Worm (Caenorhabditis elegans): ENCODE measurements around the gene C27B7.7.

C27B7.7 gene

DNA sequence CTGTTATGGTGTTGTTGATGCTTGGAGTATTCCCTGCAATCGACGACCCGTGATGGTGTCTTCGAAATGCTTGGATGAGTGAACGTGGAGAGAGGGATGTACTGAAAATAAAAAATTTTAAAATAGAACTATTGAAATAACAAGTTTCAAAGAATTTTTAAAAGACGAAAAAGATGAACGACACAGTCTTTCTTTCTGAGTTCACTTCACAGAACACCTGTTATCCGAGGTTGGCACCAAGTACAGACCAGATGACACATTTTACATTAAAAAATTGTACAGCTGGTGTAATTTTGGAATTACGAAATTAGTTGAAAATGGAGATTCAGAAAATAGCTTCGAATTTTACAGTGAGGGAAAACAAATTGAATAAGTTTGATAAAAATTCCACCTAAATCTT, 11.9 kb downstream of the C27B7.7 start, which contains the start of gene rap-1:
TSS of gene rap-1 (minus strand) at position 101 of the 400 bp plus-strand sequence.
- TF ChIP-seq med-1 (GFP tag; optimal IDR thresholded peaks at IDR 0.05; ENCODE audit: insufficient read depth) (no peak), klf-2 (GFP tag; conservative IDR thresholded peaks at IDR 0.05) (no peak), ztf-29 (GFP tag; IDR thresholded peaks at IDR 0.05) (no peak), flt-1 (GFP tag; IDR thresholded peaks at IDR 0.05) (no peak), T22C8.4 (GFP tag; IDR thresholded peaks at IDR 0.05) (no peak), ref-1 (GFP tag; conservative IDR thresholded peaks at IDR 0.05) (no peak), tab-1 (GFP tag; IDR thresholded peaks at IDR 0.05) (no peak), cog-1 (tag; optimal IDR thresholded peaks at IDR 0.05) (no peak), ztf-23 (GFP tag; IDR thresholded peaks at IDR 0.05) (no peak)

DNA sequence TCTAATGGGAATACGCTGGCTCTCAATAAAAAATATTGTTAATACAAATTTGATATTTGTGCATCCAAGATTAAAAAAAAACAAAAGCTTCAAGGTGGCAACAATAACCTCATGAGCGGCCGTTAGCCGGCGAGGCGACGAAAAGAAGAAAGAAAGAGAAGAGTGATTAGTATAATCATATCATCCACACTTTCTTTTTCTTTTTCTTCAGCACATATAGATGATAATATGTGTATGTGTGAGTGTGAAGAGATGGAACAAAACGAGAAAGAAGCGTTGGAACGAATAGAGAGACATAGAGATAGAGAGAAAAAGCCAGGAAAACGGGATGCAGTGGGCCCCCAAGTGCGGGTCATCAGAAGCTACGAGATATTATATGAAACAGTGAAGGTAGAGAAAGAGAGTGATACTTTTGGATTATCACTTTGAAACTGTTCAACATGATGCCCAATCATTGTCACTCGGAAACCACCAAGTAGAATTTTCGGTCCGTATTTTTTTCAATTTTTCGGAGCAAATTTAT, 13.5 kb downstream of the C27B7.7 start:
- TF ChIP-seq T22C8.4 (GFP tag; IDR thresholded peaks at IDR 0.05) (no peak), ztf-29 (GFP tag; IDR thresholded peaks at IDR 0.05) (no peak), ztf-23 (GFP tag; IDR thresholded peaks at IDR 0.05) (0 out of 2 replicates have a peak, but pooled peaks have one; percentile 6), klf-2 (GFP tag; conservative IDR thresholded peaks at IDR 0.05) (no peak), med-1 (GFP tag; optimal IDR thresholded peaks at IDR 0.05; ENCODE audit: insufficient read depth) (no peak), ref-1 (GFP tag; conservative IDR thresholded peaks at IDR 0.05) (no peak), flt-1 (GFP tag; IDR thresholded peaks at IDR 0.05) (no peak)

DNA sequence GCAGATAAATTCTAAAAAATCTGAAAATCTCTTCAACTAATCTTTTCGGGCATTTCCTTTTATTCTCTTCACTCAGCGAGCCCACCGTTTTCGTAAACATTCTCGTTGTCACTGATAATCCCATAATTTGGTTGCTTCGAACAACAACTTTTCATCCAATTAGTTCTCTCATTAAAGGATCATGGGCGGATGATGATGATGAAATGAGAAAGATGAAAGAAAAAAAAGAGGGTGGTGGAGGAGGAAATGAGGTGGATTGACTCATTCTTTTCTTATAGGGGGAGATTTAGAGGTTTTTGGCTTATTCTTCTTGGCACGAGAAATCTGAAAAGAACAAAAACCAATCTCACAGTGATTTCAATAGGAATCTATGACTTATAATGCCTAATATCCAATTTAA, 14.3 kb downstream of the C27B7.7 start:
- TF ChIP-seq T22C8.4 (GFP tag; IDR thresholded peaks at IDR 0.05): no peak
- TF ChIP-seq cog-1 (tag; optimal IDR thresholded peaks at IDR 0.05): no peak
- no peak for TF ChIP-seq klf-2 (GFP tag; conservative IDR thresholded peaks at IDR 0.05)
- TF ChIP-seq ztf-23 (GFP tag; IDR thresholded peaks at IDR 0.05): no peak
- TF ChIP-seq tab-1 (GFP tag; IDR thresholded peaks at IDR 0.05): no peak
- TF ChIP-seq med-1 (GFP tag; optimal IDR thresholded peaks at IDR 0.05; ENCODE audit: insufficient read depth): no peak
- TF ChIP-seq ztf-29 (GFP tag; IDR thresholded peaks at IDR 0.05): no peak
- TF ChIP-seq flt-1 (GFP tag; IDR thresholded peaks at IDR 0.05): no peak
- no peak for TF ChIP-seq ref-1 (GFP tag; conservative IDR thresholded peaks at IDR 0.05)

DNA sequence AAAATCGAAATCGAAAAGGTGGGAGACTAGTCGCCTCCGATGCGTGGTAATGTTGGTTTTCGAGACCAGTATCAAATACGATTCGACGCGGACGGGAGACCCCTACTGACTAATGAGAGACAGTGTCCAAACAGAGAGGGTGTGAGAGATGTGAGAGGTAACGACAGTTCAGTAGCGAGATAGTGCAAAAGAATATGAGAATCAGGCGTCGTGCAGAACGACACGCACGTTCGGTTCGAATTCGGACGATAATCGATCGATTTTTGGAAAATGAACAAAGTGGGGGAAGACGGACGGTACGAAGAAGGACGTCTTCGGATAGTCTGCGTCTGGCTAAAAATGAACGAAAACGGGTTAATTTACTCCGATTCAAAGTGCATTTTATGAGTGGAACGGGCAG, 15.1 kb downstream of the C27B7.7 start, which contains the start of gene D1046.16:
TSS of gene D1046.16 (plus strand) at position 195 of the 400 bp plus-strand sequence.
- TF ChIP-seq T22C8.4 (GFP tag; IDR thresholded peaks at IDR 0.05): peak; percentile 82
- TF ChIP-seq flt-1 (GFP tag; IDR thresholded peaks at IDR 0.05): no peak

DNA sequence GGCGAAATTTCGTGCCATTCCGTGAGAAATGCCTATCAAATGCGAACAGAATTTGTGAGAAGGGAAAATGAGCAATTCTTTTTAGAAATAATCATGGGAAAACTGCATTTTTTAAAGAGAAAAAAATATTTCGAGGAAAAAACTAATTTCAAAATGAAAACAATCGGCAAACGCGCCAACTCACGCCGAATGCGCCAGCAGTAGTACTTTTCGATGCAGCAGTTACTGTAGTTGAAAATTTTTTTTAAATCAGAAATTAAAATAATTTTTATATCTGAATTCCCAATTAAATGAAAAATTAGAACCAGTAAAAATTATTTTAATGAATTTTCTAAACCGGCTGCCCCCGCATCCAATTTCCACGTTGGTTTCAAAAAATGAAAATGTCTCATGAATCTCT, 16.5 kb downstream of the C27B7.7 start:
- TF ChIP-seq med-1 (GFP tag; optimal IDR thresholded peaks at IDR 0.05; ENCODE audit: insufficient read depth): no peak
- no peak for TF ChIP-seq T22C8.4 (GFP tag; IDR thresholded peaks at IDR 0.05)
- no peak for TF ChIP-seq flt-1 (GFP tag; IDR thresholded peaks at IDR 0.05)
- no peak for TF ChIP-seq ztf-23 (GFP tag; IDR thresholded peaks at IDR 0.05)
- TF ChIP-seq klf-2 (GFP tag; conservative IDR thresholded peaks at IDR 0.05): no peak
- TF ChIP-seq tab-1 (GFP tag; IDR thresholded peaks at IDR 0.05): no peak
- no peak for TF ChIP-seq ztf-29 (GFP tag; IDR thresholded peaks at IDR 0.05)
- no peak for TF ChIP-seq cog-1 (tag; optimal IDR thresholded peaks at IDR 0.05)

DNA sequence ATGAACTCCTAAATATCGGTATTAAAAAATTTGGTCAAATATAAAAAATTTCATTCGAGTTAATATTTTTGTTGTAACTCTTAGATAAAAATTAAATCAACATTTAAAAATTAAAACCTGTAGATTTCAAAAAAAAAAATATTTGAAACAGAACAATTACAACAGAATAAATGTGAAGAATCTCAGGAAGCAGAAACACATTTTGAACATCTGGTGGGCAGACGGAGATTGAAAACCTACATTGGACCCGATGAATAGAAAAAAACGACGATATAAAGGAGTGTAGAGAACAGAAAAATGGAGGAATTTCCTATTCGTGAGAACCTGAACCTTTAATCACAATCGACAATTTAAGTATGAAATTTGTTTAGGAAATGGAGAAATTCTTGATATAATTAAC, 17.3 kb downstream of the C27B7.7 start:
- TF ChIP-seq ztf-29 (GFP tag; IDR thresholded peaks at IDR 0.05): no peak
- no peak for TF ChIP-seq klf-2 (GFP tag; conservative IDR thresholded peaks at IDR 0.05)
- TF ChIP-seq ztf-23 (GFP tag; IDR thresholded peaks at IDR 0.05): no peak
- TF ChIP-seq ref-1 (GFP tag; conservative IDR thresholded peaks at IDR 0.05): no peak
- TF ChIP-seq med-1 (GFP tag; optimal IDR thresholded peaks at IDR 0.05; ENCODE audit: insufficient read depth): no peak
- TF ChIP-seq flt-1 (GFP tag; IDR thresholded peaks at IDR 0.05): no peak
- TF ChIP-seq tab-1 (GFP tag; IDR thresholded peaks at IDR 0.05): no peak
- TF ChIP-seq T22C8.4 (GFP tag; IDR thresholded peaks at IDR 0.05): no peak
- no peak for TF ChIP-seq cog-1 (tag; optimal IDR thresholded peaks at IDR 0.05)

ce11 chrIV:8925990-8926389, 19.1 kb downstream of the C27B7.7 start, which contains the start of the genes D1046.2 and cfim-2:
D1046.2 (minus strand) TSS chrIV:8926067.
cfim-2 (plus strand) TSS chrIV:8926324.
- TF ChIP-seq ztf-29 (GFP tag; IDR thresholded peaks at IDR 0.05) (no peak), cog-1 (tag; optimal IDR thresholded peaks at IDR 0.05) (no peak), flt-1 (GFP tag; IDR thresholded peaks at IDR 0.05) (no peak), ztf-23 (GFP tag; IDR thresholded peaks at IDR 0.05) (no peak), ref-1 (GFP tag; conservative IDR thresholded peaks at IDR 0.05) (no peak), med-1 (GFP tag; optimal IDR thresholded peaks at IDR 0.05; ENCODE audit: insufficient read depth) (no peak), T22C8.4 (GFP tag; IDR thresholded peaks at IDR 0.05) (no peak), tab-1 (GFP tag; IDR thresholded peaks at IDR 0.05) (no peak)

DNA sequence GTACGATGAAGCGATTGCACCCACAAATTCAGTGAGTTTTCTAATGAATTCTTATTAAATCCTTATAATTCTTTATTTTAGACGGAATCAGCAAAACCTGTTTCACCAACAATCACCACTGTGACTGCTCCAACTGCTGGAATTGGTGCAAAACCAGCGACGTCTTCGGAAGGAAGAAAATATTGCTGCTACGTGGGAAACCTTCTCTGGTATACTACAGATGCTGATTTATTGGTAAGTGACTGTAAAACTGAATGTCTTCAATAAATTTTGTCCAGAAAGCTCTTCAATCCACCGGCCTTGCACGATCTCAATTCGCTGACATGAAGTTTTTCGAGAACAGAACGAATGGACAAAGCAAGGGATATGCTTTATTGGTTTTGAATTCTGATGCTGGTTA, 19.7 kb downstream of the C27B7.7 start:
- no peak for TF ChIP-seq tab-1 (GFP tag; IDR thresholded peaks at IDR 0.05)
- no peak for TF ChIP-seq klf-2 (GFP tag; conservative IDR thresholded peaks at IDR 0.05)
- TF ChIP-seq flt-1 (GFP tag; IDR thresholded peaks at IDR 0.05): no peak
- TF ChIP-seq ztf-23 (GFP tag; IDR thresholded peaks at IDR 0.05): no peak

ce11 chrIV:8927093-8927492, 20.2 kb downstream of the C27B7.7 start:
- TF ChIP-seq ztf-29 (GFP tag; IDR thresholded peaks at IDR 0.05) (peak; percentile 96), ztf-23 (GFP tag; IDR thresholded peaks at IDR 0.05) (peak; percentile 96), klf-2 (GFP tag; conservative IDR thresholded peaks at IDR 0.05) (peak; percentile 96), med-1 (GFP tag; optimal IDR thresholded peaks at IDR 0.05; ENCODE audit: insufficient read depth) (peak; percentile 82), cog-1 (tag; optimal IDR thresholded peaks at IDR 0.05) (peak; percentile 83), flt-1 (GFP tag; IDR thresholded peaks at IDR 0.05) (peak; percentile 98), ref-1 (GFP tag; conservative IDR thresholded peaks at IDR 0.05) (peak; percentile 91), tab-1 (GFP tag; IDR thresholded peaks at IDR 0.05) (peak; percentile 98), T22C8.4 (GFP tag; IDR thresholded peaks at IDR 0.05) (peak; percentile 97)

DNA sequence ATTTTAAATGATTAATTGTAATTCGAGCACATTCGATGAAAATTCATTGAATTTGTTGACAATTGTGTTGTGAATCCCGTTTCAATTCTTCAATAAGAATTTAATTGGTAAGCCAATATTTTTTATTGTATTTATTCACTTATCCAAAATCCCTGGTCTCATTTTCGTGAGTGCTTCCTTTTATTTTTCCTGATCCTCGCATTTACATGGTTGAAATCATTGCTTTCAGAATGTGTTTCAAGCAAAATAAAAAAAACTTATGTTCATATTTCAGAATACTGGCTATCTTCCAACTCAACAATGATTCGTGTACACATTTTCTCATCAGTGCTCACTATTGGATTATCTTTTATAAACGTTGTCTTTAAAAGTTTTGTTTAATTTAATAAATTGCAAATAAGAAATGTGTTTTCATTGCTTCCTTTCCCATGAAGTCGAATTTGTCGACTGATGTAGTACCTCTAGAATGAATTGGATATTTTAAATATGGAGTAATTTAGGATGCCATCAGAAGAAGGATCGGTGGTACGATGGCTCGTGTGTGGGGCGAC, 23.2 kb downstream of the C27B7.7 start, which contains the start of the genes D1046.18 and slc-25A26:
TSS of gene D1046.18 (plus strand) at position 301 of the 551 bp plus-strand sequence.
TSS of gene slc-25A26 (plus strand) at position 501 of the 551 bp plus-strand sequence.
- no peak for TF ChIP-seq ztf-29 (GFP tag; IDR thresholded peaks at IDR 0.05)

Measured in whole organism, midembryonic.